Fruit fly (Drosophila melanogaster): Measurements from ENCODE around the gene Agpat1.

- TF ChIP-seq ttk (optimal IDR thresholded peaks at IDR 0.05) (no peak), Myc (optimal IDR thresholded peaks at IDR 0.05) (no peak), psq (optimal IDR thresholded peaks at IDR 0.05) (no peak), h (optimal IDR thresholded peaks at IDR 0.05) (no peak)
Measured at dm6 chrX:12801357-12801756, 36.3 kb downstream of the Agpat1 start, which contains the start of gene Nep6.

All from Kc167 (cell line).